Worm (Caenorhabditis elegans): ENCODE results near the gene srab-7.

srab-7 gene

DNA sequence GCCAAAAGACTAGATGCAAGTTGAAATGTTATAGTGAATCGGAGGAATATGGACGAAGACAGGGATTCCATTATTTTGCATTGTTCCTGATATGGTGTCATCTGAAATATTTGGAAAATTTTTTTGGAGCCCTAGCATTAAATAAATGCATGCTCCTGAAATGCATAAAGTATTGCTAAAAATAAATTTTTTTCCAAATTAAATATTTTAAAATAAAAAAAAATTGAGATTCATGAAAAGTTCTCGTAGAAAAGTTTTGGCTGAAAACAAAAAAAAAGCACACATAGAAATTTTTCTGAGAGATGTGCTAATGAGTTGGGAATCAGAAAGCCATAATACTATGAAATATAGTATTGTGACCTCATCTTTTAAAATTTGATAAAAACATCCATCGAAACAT, at the start of gene srab-7:
TSS of gene srab-7 (minus strand) at position 101 of the 400 bp plus-strand sequence.
- TF ChIP-seq W03F9.2 (tag; optimal IDR thresholded peaks at IDR 0.05) (no peak), him-1 (tag; optimal IDR thresholded peaks at IDR 0.05) (no peak), dao-5 (tag; optimal IDR thresholded peaks at IDR 0.05) (no peak)

DNA sequence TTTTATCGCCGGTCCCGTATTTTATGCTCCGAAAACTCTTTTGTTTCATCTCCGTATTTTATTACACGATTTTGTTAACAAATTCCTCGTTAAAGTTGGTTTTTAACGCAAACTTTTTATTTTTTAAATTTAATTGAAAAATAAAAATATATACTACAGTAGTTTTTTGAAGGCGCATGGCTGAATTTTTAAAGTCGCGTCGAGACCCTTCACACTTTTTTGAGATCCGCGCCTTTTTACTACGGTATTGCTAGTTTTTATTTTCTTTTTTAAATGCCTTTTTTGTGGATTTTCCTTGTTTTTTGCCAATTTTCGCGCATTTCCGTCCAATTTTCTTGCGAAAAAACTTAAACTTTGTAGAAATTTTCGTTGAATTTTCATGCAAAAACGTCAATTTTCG, 49.5 kb upstream of the srab-7 start:
- TF ChIP-seq W03F9.2 (tag; optimal IDR thresholded peaks at IDR 0.05) = no peak
- TF ChIP-seq dao-5 (tag; optimal IDR thresholded peaks at IDR 0.05) = no peak

DNA sequence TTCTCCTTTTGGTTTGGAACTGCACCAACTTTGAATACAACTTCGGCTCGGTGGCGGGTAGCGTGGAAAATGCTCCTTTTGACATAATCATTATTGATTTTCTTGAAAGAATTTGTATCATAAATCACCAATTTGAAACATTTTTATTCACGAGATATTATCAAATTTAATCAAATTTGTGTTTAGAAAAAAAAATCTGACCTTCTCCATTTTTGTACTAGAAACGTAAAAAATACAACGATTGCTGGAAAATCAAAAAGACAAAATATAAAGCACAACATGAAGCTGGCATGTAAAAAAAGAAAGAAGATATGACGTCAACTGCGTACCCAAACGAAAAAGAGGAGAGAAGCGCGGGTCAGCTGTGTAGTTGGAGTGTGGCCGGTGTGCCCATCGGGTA, 45.4 kb upstream of the srab-7 start, which contains the start of gene K08D9.4:
TSS of gene K08D9.4 (minus strand) at position 101 of the 400 bp plus-strand sequence.
- TF ChIP-seq dao-5 (tag; optimal IDR thresholded peaks at IDR 0.05) (no peak), him-1 (tag; optimal IDR thresholded peaks at IDR 0.05) (no peak), W03F9.2 (tag; optimal IDR thresholded peaks at IDR 0.05) (no peak)

DNA sequence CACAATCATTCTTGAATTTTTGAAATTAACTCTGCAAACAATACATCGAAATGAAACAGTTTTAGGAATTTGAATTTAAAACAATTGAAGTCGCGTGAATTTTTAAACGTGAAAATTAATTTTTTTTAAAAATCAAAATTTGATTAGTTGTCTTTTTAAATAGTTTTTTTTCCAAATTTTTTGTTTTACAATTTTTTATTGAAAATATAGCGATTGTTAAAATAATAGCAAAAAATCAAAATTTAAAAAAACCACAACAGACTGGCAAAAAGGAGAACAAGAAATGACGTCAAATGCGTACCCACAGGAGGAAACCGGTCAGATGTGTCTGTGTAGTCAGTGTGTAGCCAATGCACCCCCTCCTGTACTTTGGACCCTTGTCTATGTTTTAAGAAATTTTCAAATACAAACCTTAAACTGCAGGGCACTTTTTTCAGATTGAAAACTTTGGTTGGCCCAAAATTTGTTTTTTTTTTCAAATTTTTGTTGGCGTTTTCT, 41.9 kb upstream of the srab-7 start, which contains the start of the genes Y73C8B.1 and Y73C8B.5:
TSS of gene Y73C8B.1 (minus strand) at position 51 of the 498 bp plus-strand sequence.
TSS of gene Y73C8B.5 (plus strand) at position 437 of the 498 bp plus-strand sequence.
- TF ChIP-seq dao-5 (tag; optimal IDR thresholded peaks at IDR 0.05) (no peak), him-1 (tag; optimal IDR thresholded peaks at IDR 0.05) (no peak), W03F9.2 (tag; optimal IDR thresholded peaks at IDR 0.05) (no peak)

DNA sequence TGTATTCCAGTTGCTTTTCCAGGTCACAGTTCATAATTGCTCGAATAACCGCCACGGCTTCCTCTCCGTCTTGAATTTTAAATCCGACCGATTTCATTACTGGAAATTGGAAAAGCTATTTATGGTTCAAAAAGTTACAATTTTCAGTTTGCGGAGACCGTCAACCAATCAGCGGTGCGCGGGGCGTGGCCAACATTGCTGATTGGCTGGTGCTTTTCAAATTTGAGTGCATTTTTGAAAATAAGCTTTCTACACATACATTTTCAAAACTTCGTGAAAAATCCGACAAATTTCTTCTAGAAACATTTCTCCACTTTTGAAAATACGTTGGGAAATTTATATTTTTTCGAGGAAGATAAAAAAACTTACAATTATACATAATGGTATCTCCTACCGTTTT, 40.8 kb upstream of the srab-7 start:
- TF ChIP-seq W03F9.2 (tag; optimal IDR thresholded peaks at IDR 0.05) (no peak), dao-5 (tag; optimal IDR thresholded peaks at IDR 0.05) (no peak), him-1 (tag; optimal IDR thresholded peaks at IDR 0.05) (no peak)

DNA sequence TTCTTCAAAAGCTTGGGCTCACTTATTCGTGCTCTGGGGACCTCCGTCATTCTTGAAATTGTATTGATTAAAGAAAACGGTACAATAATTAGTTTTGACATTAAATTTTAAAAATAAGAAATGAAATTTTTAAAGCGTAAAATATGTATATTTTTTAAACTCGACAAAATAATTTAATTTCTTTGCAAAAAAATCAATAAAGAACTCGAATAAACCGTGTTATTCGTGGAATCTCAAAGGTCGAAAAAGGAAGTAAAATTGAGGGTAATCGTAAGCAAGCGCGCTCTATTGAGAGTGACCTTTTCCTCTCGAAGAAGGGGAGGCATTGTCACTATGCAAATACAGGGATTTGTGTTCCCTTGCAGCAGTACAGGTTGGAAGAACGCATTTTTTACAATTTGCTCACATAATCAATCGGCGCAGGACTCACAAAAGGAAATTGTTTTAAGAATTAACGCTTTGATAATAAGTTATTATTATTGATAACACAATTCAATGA, 40.0 kb upstream of the srab-7 start, which contains the start of gene Y73C8B.2:
TSS of gene Y73C8B.2 (minus strand) at position 51 of the 499 bp plus-strand sequence.
- no peak for TF ChIP-seq W03F9.2 (tag; optimal IDR thresholded peaks at IDR 0.05)
- TF ChIP-seq him-1 (tag; optimal IDR thresholded peaks at IDR 0.05) = no peak
- no peak for TF ChIP-seq dao-5 (tag; optimal IDR thresholded peaks at IDR 0.05)

DNA sequence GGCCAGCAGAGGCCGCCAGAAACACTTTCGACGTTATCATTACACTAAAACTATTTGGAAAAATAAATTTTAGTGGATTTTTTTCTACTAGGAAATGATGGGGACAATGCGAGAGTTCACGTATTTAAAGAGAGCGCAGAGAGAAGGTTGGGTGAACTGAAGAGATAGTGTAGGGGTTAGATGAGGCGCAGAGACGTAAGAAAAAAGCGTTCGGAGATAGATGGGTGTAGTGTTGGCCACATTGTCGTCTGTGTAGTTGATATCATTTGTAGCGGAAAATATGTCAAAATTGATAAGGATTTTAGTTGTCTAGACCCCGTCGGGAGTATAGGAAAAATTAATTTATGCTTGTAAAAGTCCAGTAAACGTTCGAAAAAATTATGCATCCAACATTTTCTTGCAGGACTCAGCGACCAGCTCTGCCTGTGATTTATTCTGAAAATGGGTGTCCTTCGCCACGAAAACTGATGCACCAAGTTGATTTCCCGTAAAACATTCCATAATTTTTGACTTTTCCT, 38.2 kb upstream of the srab-7 start, which contains the start of the genes Y73C8B.3 and Y73C8B.9:
TSS of gene Y73C8B.3 (minus strand) at position 147 of the 518 bp plus-strand sequence.
TSS of gene Y73C8B.9 (plus strand) at position 468 of the 518 bp plus-strand sequence.
- TF ChIP-seq him-1 (tag; optimal IDR thresholded peaks at IDR 0.05) (no peak), W03F9.2 (tag; optimal IDR thresholded peaks at IDR 0.05) (no peak), dao-5 (tag; optimal IDR thresholded peaks at IDR 0.05) (no peak)

DNA sequence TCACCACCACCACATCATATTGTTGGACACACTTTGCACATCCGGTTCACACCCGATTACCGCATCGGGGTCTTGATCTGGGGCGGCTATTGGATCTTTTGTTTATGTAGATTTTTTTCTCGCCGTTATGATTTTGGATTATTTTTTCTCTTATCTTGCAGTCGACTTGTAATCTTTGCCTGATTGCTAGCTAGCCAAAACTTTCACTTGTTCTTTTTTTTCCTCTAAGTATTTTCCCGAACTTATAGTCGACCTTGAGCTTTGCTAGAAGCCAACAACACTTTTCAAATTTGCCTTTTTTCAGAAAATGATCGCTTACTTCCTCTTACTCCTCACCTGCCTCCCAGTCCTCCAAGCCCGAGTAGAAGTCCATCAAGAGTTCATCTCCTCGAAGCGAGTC, 33.1 kb upstream of the srab-7 start, which contains the start of gene lag-2:
TSS of gene lag-2 (plus strand) at position 301 of the 400 bp plus-strand sequence.
- no peak for TF ChIP-seq dao-5 (tag; optimal IDR thresholded peaks at IDR 0.05)
- TF ChIP-seq W03F9.2 (tag; optimal IDR thresholded peaks at IDR 0.05) = no peak
- TF ChIP-seq him-1 (tag; optimal IDR thresholded peaks at IDR 0.05) = no peak

DNA sequence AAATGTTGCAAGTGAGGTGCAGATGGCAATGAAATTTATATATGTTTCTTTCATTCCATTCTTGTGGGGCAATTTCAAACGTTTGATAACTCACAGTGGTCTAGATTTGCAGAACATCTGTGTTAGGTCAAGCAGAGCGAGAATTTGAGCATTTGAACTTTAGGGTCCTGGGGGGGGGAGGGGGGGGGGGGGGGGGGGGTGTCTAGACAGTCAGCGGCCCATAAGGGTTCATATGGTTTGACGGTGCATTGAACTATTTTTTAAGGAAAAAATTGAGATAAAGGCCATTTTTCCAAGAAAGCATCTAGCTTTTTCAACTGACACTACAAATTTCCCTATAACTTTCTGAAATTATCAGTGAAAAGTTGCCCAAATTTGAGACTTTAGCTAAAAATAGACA, 30.9 kb upstream of the srab-7 start:
- TF ChIP-seq W03F9.2 (tag; optimal IDR thresholded peaks at IDR 0.05) = no peak
- TF ChIP-seq dao-5 (tag; optimal IDR thresholded peaks at IDR 0.05) = no peak
- TF ChIP-seq him-1 (tag; optimal IDR thresholded peaks at IDR 0.05) = no peak

DNA sequence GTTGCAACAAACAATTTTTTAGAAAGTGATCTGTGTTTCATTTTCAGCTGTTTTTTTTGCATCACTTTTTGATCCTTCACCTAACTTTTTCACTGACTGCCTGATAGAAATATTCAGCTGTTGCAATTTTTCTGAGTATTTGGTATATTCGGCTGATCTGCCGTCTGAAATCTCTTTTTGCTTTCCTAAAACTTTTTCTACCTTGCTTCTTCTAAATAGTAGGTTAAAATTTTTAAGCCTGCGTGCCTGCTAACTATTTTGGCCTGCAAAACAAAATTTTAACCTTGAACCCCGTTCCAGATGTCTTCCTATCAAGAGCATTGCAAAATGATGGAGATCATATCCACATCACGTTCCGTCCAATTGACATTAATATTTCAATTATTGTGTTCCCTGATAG, 21.2 kb upstream of the srab-7 start, which contains the start of gene srab-8:
TSS of gene srab-8 (plus strand) at position 301 of the 400 bp plus-strand sequence.
- TF ChIP-seq dao-5 (tag; optimal IDR thresholded peaks at IDR 0.05) (no peak), him-1 (tag; optimal IDR thresholded peaks at IDR 0.05) (no peak), W03F9.2 (tag; optimal IDR thresholded peaks at IDR 0.05) (no peak)

DNA sequence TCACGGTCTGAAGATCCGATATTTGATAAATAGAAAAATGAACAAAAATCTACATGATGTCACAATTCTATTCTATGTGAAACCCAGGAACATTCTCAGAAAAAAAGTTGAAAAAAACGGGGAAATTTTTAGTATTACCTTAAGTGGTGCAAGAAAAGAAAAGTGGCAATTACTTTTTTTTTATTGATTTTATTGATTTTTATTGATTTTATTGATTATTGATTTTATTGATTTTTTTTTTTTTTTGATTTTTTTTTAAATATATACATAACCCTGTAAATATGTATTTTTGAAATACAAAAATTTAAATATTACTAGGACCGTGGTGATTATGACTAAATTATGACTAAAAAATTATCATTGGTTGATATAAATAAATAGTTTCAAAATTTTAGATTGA, 16.7 kb upstream of the srab-7 start:
- no peak for TF ChIP-seq dao-5 (tag; optimal IDR thresholded peaks at IDR 0.05)
- TF ChIP-seq W03F9.2 (tag; optimal IDR thresholded peaks at IDR 0.05) = no peak
- TF ChIP-seq him-1 (tag; optimal IDR thresholded peaks at IDR 0.05) = no peak

DNA sequence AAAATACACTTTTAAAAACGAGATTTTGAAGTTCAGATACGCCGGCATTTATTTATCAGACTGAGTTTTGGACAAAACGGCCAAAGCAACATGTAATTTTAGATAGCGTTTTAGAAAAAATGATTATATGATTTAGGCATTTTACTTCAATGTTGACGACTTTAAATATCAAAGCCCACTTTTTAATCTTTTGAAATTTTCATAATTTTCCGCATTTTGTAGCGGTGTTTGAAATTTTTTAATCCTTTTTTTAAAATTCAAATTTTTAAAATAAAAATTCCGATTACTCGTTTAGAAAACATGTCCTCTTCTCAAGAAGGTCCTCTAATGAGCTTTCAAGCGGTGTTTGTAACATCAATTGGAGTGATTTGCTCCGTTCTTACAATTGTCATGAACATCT, 14.9 kb upstream of the srab-7 start, which contains the start of gene srbc-6:
TSS of gene srbc-6 (plus strand) at position 301 of the 400 bp plus-strand sequence.
- no peak for TF ChIP-seq W03F9.2 (tag; optimal IDR thresholded peaks at IDR 0.05)
- TF ChIP-seq dao-5 (tag; optimal IDR thresholded peaks at IDR 0.05) = no peak
- TF ChIP-seq him-1 (tag; optimal IDR thresholded peaks at IDR 0.05) = no peak

DNA sequence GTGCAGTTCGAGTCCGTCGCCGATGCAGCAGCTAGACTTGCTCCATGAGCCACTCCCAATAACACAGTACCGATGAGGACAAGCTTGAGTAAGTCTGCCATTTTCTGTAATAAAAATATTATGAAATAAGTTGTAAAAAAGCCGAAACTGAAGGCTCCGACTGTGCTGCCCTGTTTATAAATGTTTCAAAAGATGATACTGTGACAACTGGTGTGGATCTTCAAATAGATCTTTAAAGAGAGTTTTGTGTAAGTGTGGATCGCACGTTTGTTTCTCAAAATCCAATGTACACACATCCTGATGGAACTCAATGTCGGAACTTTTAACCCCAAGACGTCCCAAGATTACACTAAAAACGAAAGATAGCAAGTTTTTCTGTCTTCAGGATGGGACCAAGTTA, 13.7 kb upstream of the srab-7 start, which contains the start of gene C36C5.15:
TSS of gene C36C5.15 (minus strand) at position 101 of the 400 bp plus-strand sequence.
- TF ChIP-seq W03F9.2 (tag; optimal IDR thresholded peaks at IDR 0.05) (no peak), him-1 (tag; optimal IDR thresholded peaks at IDR 0.05) (no peak), dao-5 (tag; optimal IDR thresholded peaks at IDR 0.05) (no peak)

DNA sequence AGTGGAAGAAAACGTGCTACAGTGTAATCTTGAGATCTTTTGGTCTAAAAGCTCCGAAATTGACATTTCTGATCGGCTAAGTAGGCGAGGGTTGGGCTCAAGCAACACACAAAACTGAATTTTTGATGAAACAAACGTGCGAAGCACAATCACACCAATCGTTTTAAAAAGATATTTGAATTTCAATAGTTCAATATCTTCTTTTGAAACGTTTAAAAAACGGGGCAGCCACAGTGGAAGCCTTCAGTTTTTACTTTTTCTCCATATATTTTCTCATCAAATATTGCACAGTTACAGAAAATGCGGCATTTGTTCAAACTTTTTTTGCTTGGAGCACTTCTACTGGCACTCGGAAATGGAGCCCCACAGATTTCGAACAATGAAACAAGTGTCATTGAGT, 11.3 kb upstream of the srab-7 start, which contains the start of gene C36C5.4:
TSS of gene C36C5.4 (plus strand) at position 301 of the 400 bp plus-strand sequence.
- no peak for TF ChIP-seq W03F9.2 (tag; optimal IDR thresholded peaks at IDR 0.05)

Measured in whole organism, L4/young adult.